Worm (Caenorhabditis elegans) whole organism, mixed stage, embryonic: ENCODE results near the gene fan-1.
A peak's percentile ranks its signal among the peaks of the same experiment; 100 is the strongest.

Experiments
- M03D4.4 ChIP-seq: sonication (generic microtip); optimal IDR thresholded peaks from 2 replicates; lab custom pipeline; 2017; ENCODE audit warnings: mild to moderate bottlenecking, missing genetic modification characterization, missing compliant biosample characterization
- bed-3 ChIP-seq: fragments of 200-800 bp; sonication (Bioruptor generic); optimal IDR thresholded peaks from 3 replicates; lab custom pipeline; 2018; ENCODE audit warnings: mild to moderate bottlenecking, missing genetic modification characterization, moderate library complexity, missing compliant biosample characterization
- blmp-1 ChIP-seq: fragments of 150-350 bp; optimal IDR thresholded peaks from 2 replicates; lab custom pipeline; 2014; ENCODE audit warnings: missing biosample characterization, missing genetic modification characterization
- ceh-39 ChIP-seq: fragments of 150-350 bp; optimal IDR thresholded peaks from 2 replicates; lab custom pipeline; 2014; ENCODE audit warnings: missing biosample characterization, missing genetic modification characterization
- ceh-43 ChIP-seq: fragments of 200-800 bp; sonication (Bioruptor generic); optimal IDR thresholded peaks from 2 replicates; lab custom pipeline; 2018; ENCODE audit warnings: mild to moderate bottlenecking, missing genetic modification characterization, moderate library complexity, missing compliant biosample characterization
- ceh-83 ChIP-seq: fragments of 200-800 bp; sonication (Bioruptor generic); optimal IDR thresholded peaks from 2 replicates; lab custom pipeline; 2018; ENCODE audit warnings: mild to moderate bottlenecking, missing genetic modification characterization, missing compliant biosample characterization
- ces-1 ChIP-seq: fragments of 150-350 bp; optimal IDR thresholded peaks from 2 replicates; lab custom pipeline; 2014; ENCODE audit warnings: missing biosample characterization, missing genetic modification reagents, missing genetic modification characterization
- cnd-1 ChIP-seq: fragments of 200-800 bp; sonication (Bioruptor generic); optimal IDR thresholded peaks from 2 replicates; lab custom pipeline; 2018; ENCODE audit warnings: mild to moderate bottlenecking, missing genetic modification characterization, missing compliant biosample characterization
- drap-1 ChIP-seq: fragments of 200-800 bp; sonication (Bioruptor generic); optimal IDR thresholded peaks from 3 replicates; lab custom pipeline; 2018; ENCODE audit warnings: mild to moderate bottlenecking, missing genetic modification characterization, missing compliant biosample characterization
- elt-1 ChIP-seq: sonication (generic microtip); optimal IDR thresholded peaks from 2 replicates; lab custom pipeline; 2017; ENCODE audit warnings: missing genetic modification characterization, mild to moderate bottlenecking, missing compliant biosample characterization, antibody characterized with exemption, moderate library complexity, borderline replicate concordance; ENCODE audit not compliant: insufficient read depth
- elt-3 ChIP-seq: fragments of 150-350 bp; optimal IDR thresholded peaks from 2 replicates; lab custom pipeline; 2014; ENCODE audit warnings: missing biosample characterization, missing genetic modification characterization
- flh-1 ChIP-seq: fragments of 200-800 bp; sonication (Bioruptor generic); optimal IDR thresholded peaks from 2 replicates; lab custom pipeline; 2018; ENCODE audit warnings: mild to moderate bottlenecking, missing genetic modification characterization, moderate library complexity, missing compliant biosample characterization
- ham-2 ChIP-seq: fragments of 200-800 bp; sonication (Bioruptor generic); optimal IDR thresholded peaks from 2 replicates; lab custom pipeline; 2018; ENCODE audit warnings: mild to moderate bottlenecking, missing genetic modification characterization, missing compliant biosample characterization
- hlh-1 ChIP-seq: fragments of 150-350 bp; optimal IDR thresholded peaks from 2 replicates; lab custom pipeline; 2014; ENCODE audit warnings: missing biosample characterization, missing genetic modification reagents, missing genetic modification characterization
- lin-13 ChIP-seq: fragments of 150-350 bp; optimal IDR thresholded peaks from 2 replicates; lab custom pipeline; 2014; ENCODE audit warnings: missing biosample characterization, missing genetic modification characterization
- lin-32 ChIP-seq: fragments of 200-800 bp; sonication (Bioruptor generic); optimal IDR thresholded peaks from 2 replicates; lab custom pipeline; 2018; ENCODE audit warnings: mild to moderate bottlenecking, missing genetic modification characterization, missing compliant biosample characterization
- lsy-2 ChIP-seq: fragments of 150-350 bp; optimal IDR thresholded peaks from 2 replicates; lab custom pipeline; 2014; ENCODE audit warnings: missing biosample characterization, missing genetic modification characterization
- mab-5 ChIP-seq: fragments of 150-350 bp; optimal IDR thresholded peaks from 2 replicates; lab custom pipeline; 2014; ENCODE audit warnings: missing biosample characterization, missing genetic modification characterization
- mep-1 ChIP-seq: fragments of 150-350 bp; optimal IDR thresholded peaks from 2 replicates; lab custom pipeline; 2017; ENCODE audit warnings: missing biosample characterization, missing genetic modification reagents, missing genetic modification characterization, inconsistent platforms
- mls-2 ChIP-seq: sonication (generic microtip); optimal IDR thresholded peaks from 2 replicates; lab custom pipeline; 2016; ENCODE audit warnings: mild to moderate bottlenecking, missing genetic modification characterization, moderate library complexity, missing compliant biosample characterization
- nhr-12 ChIP-seq: fragments of 150-350 bp; optimal IDR thresholded peaks from 2 replicates; lab custom pipeline; 2014; ENCODE audit warnings: missing biosample characterization, missing genetic modification characterization
- nhr-2 ChIP-seq: fragments of 150-350 bp; optimal IDR thresholded peaks from 2 replicates; lab custom pipeline; 2014; ENCODE audit warnings: missing biosample characterization, missing genetic modification characterization
- nhr-237 ChIP-seq: fragments of 150-350 bp; optimal IDR thresholded peaks from 2 replicates; lab custom pipeline; 2014; ENCODE audit warnings: missing biosample characterization, missing genetic modification characterization
- nhr-28 ChIP-seq: fragments of 150-350 bp; optimal IDR thresholded peaks from 2 replicates; lab custom pipeline; 2014; ENCODE audit warnings: missing biosample characterization, missing genetic modification characterization
- nhr-76 ChIP-seq: sonication (generic microtip); optimal IDR thresholded peaks from 2 replicates; lab custom pipeline; 2017; ENCODE audit warnings: missing biosample characterization, missing genetic modification characterization
- pha-4 ChIP-seq: fragments of 150-350 bp; optimal IDR thresholded peaks from 2 replicates; lab custom pipeline; 2018; ENCODE audit warnings: missing biosample characterization, missing genetic modification reagents, missing genetic modification characterization
- sem-2 ChIP-seq: fragments of 200-800 bp; sonication (Bioruptor generic); optimal IDR thresholded peaks from 2 replicates; lab custom pipeline; 2018; ENCODE audit warnings: mild to moderate bottlenecking, missing genetic modification characterization, missing compliant biosample characterization
- snpc-4 ChIP-seq: fragments of 150-350 bp; optimal IDR thresholded peaks from 2 replicates; lab custom pipeline; 2014; ENCODE audit warnings: missing biosample characterization, missing genetic modification characterization
- sptf-1 ChIP-seq: sonication (generic microtip); optimal IDR thresholded peaks from 2 replicates; lab custom pipeline; 2017; ENCODE audit warnings: mild to moderate bottlenecking, missing genetic modification characterization, moderate library complexity, missing compliant biosample characterization
- tbx-8 ChIP-seq: fragments of 200-800 bp; sonication (Bioruptor generic); optimal IDR thresholded peaks from 2 replicates; lab custom pipeline; 2018; ENCODE audit warnings: mild to moderate bottlenecking, missing genetic modification characterization, moderate library complexity, missing compliant biosample characterization
- unc-120 ChIP-seq: sonication (generic microtip); optimal IDR thresholded peaks from 2 replicates; lab custom pipeline; 2017; ENCODE audit warnings: missing genetic modification characterization, missing compliant biosample characterization; ENCODE audit not compliant: poor library complexity, severe bottlenecking
- unc-39 ChIP-seq: fragments of 150-350 bp; optimal IDR thresholded peaks from 2 replicates; lab custom pipeline; 2014; ENCODE audit warnings: missing biosample characterization, missing genetic modification characterization
- unc-62 ChIP-seq: fragments of 150-350 bp; optimal IDR thresholded peaks from 2 replicates; lab custom pipeline; 2014; ENCODE audit warnings: missing biosample characterization, missing genetic modification reagents, missing genetic modification characterization
- zip-8 ChIP-seq: fragments of 150-350 bp; optimal IDR thresholded peaks from 2 replicates; lab custom pipeline; 2014; ENCODE audit warnings: missing biosample characterization, missing genetic modification characterization
- ztf-11 ChIP-seq: fragments of 150-350 bp; optimal IDR thresholded peaks from 2 replicates; lab custom pipeline; 2014; ENCODE audit warnings: missing biosample characterization, missing genetic modification characterization

fan-1 gene

DNA sequence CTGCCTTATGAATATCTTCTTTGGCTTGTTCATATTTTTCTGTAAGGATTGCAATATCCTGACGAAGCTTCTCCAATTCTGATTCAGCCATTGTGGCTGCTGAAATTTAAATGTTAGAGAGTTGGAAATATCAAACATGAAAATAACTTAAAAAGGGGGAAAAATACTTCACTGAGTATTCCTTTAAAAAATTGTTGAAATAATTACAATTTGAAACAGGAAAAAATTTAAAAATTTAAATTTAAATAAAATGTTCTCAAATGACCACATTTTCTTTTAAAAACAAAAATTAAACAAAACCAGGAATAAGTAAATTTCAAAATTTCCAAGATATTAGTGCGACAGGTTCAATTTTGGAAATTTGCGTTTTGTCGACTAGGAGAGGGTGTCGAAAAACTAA lies 23.8 kb downstream of the fan-1 start, which contains the start of gene bicd-1:
Gene bicd-1, minus strand, starts transcription at position 101 of the 400 bp plus-strand sequence.
- TF ChIP-seq sptf-1 (tag; lab: Kevin White, UChicago) (no peak), ceh-43 (GFP tag; lab: Kevin White, UChicago) (no peak)
- TF ChIP-seq, all 35 proteins: peak for 0

DNA sequence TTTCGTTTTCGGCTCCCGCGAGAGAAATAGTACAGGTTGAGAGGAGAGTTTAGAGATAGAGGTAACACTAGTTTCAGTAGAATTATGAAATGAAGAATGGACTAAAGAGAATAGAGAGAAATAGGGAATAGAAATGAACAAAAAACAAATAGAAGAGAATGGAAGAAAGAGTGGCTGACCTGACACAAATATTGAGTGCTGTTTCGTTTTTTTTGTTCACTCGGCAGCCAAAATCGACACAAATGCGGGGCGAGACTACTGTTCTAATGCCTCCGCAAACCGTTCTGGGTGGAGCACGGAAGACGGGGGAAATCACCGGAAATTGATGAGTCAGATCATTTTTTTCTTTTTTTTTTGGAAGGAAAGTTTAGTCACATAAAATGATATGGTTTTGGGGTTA lies 24.2 kb downstream of the fan-1 start:
- no peak for TF ChIP-seq unc-39
- TF ChIP-seq lsy-2 (tag; lab: Kevin White, UChicago) = no peak
- TF ChIP-seq hlh-1 (tag; lab: Kevin White, UChicago) = no peak
- TF ChIP-seq ztf-11 = no peak
- no peak for TF ChIP-seq ces-1 (GFP tag; lab: Kevin White, UChicago)
- TF ChIP-seq drap-1 (GFP tag; lab: Kevin White, UChicago) = no peak
- no peak for TF ChIP-seq ham-2
- TF ChIP-seq, all 35 proteins: peak for 0

DNA sequence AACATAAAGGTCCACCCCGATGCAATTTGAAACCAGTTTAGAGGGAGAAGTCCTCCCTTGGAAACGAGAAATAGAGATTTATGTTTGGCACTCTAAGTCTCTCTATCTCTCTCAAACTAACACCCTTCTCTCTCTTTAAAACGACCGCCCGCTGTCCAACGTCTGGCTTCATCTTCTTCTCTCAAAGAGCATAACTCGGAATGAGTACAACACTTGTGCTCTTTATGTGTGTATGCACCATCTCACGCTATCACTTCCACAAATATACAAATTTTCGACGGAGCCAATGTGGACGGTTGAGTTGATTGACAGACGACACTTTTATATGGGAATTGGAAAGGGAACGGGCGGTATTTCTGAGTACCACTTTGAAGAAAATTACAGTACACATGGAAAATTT lies 25.9 kb downstream of the fan-1 start:
- TF ChIP-seq M03D4.4 (tag; lab: Kevin White, UChicago) (no peak), ces-1 (GFP tag; lab: Kevin White, UChicago) (peak; percentile 2), sptf-1 (tag; lab: Kevin White, UChicago) (peak; percentile 25), tbx-8 (GFP tag; lab: Kevin White, UChicago) (no peak), unc-120 (tag; lab: Kevin White, UChicago) (peak; percentile 35)

DNA sequence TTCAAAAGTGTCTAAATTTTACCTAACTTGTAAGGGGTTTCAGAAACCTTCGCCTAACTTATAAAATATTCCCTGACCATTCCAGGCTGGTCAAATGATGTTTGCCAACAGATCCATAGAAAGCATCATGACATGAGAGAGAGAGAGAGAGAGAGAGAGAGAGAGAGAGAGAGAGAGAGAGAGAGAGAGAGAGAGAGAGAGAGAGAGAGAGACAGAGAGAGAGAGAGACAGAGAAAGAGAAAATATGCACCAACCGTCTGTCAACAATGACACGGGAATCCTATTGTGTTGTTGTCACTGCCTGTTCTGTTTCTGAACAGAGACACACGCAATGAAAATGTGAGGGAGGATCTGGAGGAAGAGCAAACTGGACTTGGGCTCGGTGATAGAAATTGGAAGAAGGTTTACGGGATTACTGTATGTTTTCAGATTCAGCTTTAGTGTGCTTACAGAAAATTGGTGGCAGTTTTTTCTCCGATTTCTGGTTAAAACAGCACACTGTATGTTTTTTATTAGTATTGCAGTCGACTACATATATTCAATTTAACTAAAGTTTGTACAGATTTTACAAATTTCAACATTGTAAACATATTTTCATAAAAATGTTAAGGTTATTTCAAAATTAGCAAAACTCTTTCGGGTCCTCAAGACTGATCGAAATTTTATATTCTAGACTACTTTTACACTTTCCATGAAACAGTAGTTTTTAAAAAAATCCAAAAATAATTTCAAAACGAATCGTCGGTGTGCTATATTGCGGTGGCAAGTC lies 27.7 kb downstream of the fan-1 start:
- TF ChIP-seq drap-1 (GFP tag; lab: Kevin White, UChicago) = no peak
- peak; percentile 3 for TF ChIP-seq cnd-1 (tag; lab: Kevin White, UChicago)
- TF ChIP-seq pha-4 (tag; lab: Kevin White, UChicago) = peak; percentile 87
- peak; percentile 9 for TF ChIP-seq M03D4.4 (tag; lab: Kevin White, UChicago)
- TF ChIP-seq nhr-28 (tag; lab: Kevin White, UChicago) = no peak

DNA sequence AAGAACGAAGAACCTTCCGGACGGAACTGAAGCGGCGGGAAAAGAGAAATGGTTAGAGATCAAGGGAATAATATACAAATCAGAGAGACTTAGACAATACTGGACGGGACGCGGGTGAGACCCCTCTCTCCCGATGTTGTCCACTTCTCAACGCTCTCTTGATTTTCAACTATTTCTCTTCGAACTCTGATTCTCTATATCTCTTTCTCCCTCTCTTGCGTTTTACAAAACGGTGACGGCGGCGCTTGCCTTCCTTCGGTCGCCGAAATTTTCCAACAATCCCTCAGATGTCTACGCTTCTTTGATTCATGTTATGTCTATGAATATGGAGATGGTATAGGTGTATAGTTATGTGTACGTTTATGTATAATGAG lies 28.2 kb downstream of the fan-1 start:
- no peak for TF ChIP-seq tbx-8 (GFP tag; lab: Kevin White, UChicago)
- TF ChIP-seq hlh-1 (tag; lab: Kevin White, UChicago) = peak; percentile 27
- peak; percentile 24 for TF ChIP-seq mep-1 (tag; lab: Kevin White, UChicago)
- peak; percentile 34 for TF ChIP-seq cnd-1 (tag; lab: Kevin White, UChicago)
- TF ChIP-seq drap-1 (GFP tag; lab: Kevin White, UChicago) = peak; percentile 6
- TF ChIP-seq blmp-1 = no peak
- TF ChIP-seq elt-3 (tag; lab: Kevin White, UChicago) = no peak
- TF ChIP-seq snpc-4 = no peak
- peak; percentile 45 for TF ChIP-seq nhr-237 (tag; lab: Kevin White, UChicago)
- peak; percentile 44 for TF ChIP-seq unc-120 (tag; lab: Kevin White, UChicago)
- no peak for TF ChIP-seq nhr-2 (tag; lab: Kevin White, UChicago)
- TF ChIP-seq unc-39 = no peak
- TF ChIP-seq lin-13 = no peak
- peak; percentile 75 for TF ChIP-seq pha-4 (tag; lab: Kevin White, UChicago)
- no peak for TF ChIP-seq zip-8 (tag; lab: Kevin White, UChicago)
- TF ChIP-seq nhr-76 (tag; lab: Kevin White, UChicago) = no peak
- no peak for TF ChIP-seq ceh-43 (GFP tag; lab: Kevin White, UChicago)
- TF ChIP-seq sptf-1 (tag; lab: Kevin White, UChicago) = peak; percentile 43
- TF ChIP-seq ztf-11 = no peak
- no peak for TF ChIP-seq mab-5
- TF ChIP-seq nhr-12 (tag; lab: Kevin White, UChicago) = no peak
- TF ChIP-seq ceh-83 (GFP tag; lab: Kevin White, UChicago) = peak; percentile 25
- no peak for TF ChIP-seq ceh-39 (tag; lab: Kevin White, UChicago)
- TF ChIP-seq flh-1 (GFP tag; lab: Kevin White, UChicago) = no peak
- no peak for TF ChIP-seq nhr-28 (tag; lab: Kevin White, UChicago)
- no peak for TF ChIP-seq lin-32 (GFP tag; lab: Kevin White, UChicago)
- TF ChIP-seq lsy-2 (tag; lab: Kevin White, UChicago) = no peak
- peak; percentile 57 for TF ChIP-seq unc-62 (GFP tag; lab: Kevin White, UChicago)
- peak; percentile 44 for TF ChIP-seq mls-2 (tag; lab: Kevin White, UChicago)
- no peak for TF ChIP-seq ces-1 (GFP tag; lab: Kevin White, UChicago)
- no peak for TF ChIP-seq sem-2 (GFP tag; lab: Kevin White, UChicago)
- TF ChIP-seq M03D4.4 (tag; lab: Kevin White, UChicago) = no peak
- TF ChIP-seq elt-1 (tag; lab: Kevin White, UChicago) = no peak
- no peak for TF ChIP-seq bed-3 (GFP tag; lab: Kevin White, UChicago)
- TF ChIP-seq ham-2 = peak; percentile 62
